Fruit fly (Drosophila melanogaster) whole organism, embryonic: ENCODE data around the gene DNAlig4.

Experiments used
- B-H1 ChIP-seq: fragments of 200-800 bp; sonication (Bioruptor generic); IDR thresholded peaks from 3 replicates; pipeline ENCODE4 v1.3.6; 2022; ENCODE audit warnings: missing biosample characterization, missing genetic modification characterization
- BtbVII ChIP-seq: fragments of 200-800 bp; sonication (Bioruptor generic); optimal IDR thresholded peaks from 3 replicates; lab custom pipeline; 2017; ENCODE audit warnings: missing biosample characterization, mild to moderate bottlenecking, missing genetic modification characterization
- CG10267 ChIP-seq: fragments of 200-800 bp; sonication (Bioruptor generic); optimal IDR thresholded peaks from 2 replicates; lab custom pipeline; 2018; ENCODE audit warnings: missing biosample characterization, mild to moderate bottlenecking, missing genetic modification characterization, moderate library complexity
- CG10321 ChIP-seq: fragments of 200-800 bp; sonication (Bioruptor generic); IDR thresholded peaks from 2 replicates; pipeline ENCODE4 v1.3.6; 2022; ENCODE audit warnings: missing biosample characterization, missing genetic modification characterization
- CG11093 ChIP-seq: fragments of 200-800 bp; sonication (Bioruptor generic); IDR thresholded peaks from 3 replicates; pipeline ENCODE4 v1.3.6; 2022; ENCODE audit warnings: missing biosample characterization, missing genetic modification characterization
- CG11695 ChIP-seq: fragments of 200-800 bp; sonication (Bioruptor generic); IDR thresholded peaks from 3 replicates; pipeline ENCODE4 v1.3.6; 2022; ENCODE audit warnings: missing biosample characterization, missing genetic modification characterization
- CG12071 ChIP-seq: fragments of 200-800 bp; sonication (Bioruptor generic); optimal IDR thresholded peaks from 3 replicates; lab custom pipeline; 2018; ENCODE audit warnings: missing biosample characterization, mild to moderate bottlenecking, missing genetic modification characterization
- CG12659 ChIP-seq: fragments of 200-800 bp; sonication (Bioruptor generic); optimal IDR thresholded peaks from 3 replicates; lab custom pipeline; 2017; ENCODE audit warnings: mild to moderate bottlenecking, missing biosample characterization, missing genetic modification reagents, missing genetic modification characterization
- CG12769 ChIP-seq: fragments of 200-800 bp; sonication (Bioruptor generic); optimal IDR thresholded peaks from 2 replicates; lab custom pipeline; 2019; ENCODE audit warnings: missing biosample characterization, mild to moderate bottlenecking, missing genetic modification characterization, moderate library complexity
- CG13287 ChIP-seq: fragments of 200-800 bp; sonication (Bioruptor generic); IDR thresholded peaks from 2 replicates; pipeline ENCODE4 v1.3.6; 2022; ENCODE audit warnings: missing biosample characterization, missing genetic modification characterization; ENCODE audit not compliant: partially characterized antibody
- CG14441 ChIP-seq: fragments of 200-800 bp; sonication (Bioruptor generic); IDR thresholded peaks from 2 replicates; pipeline ENCODE4 v1.3.6; 2022; ENCODE audit warnings: missing biosample characterization, missing genetic modification characterization
- CG1647 ChIP-seq: fragments of 200-800 bp; sonication (Bioruptor generic); optimal IDR thresholded peaks from 3 replicates; lab custom pipeline; 2016; ENCODE audit warnings: missing biosample characterization, missing genetic modification characterization
- CG17186 ChIP-seq: fragments of 200-800 bp; sonication (Bioruptor generic); optimal IDR thresholded peaks from 3 replicates; lab custom pipeline; 2017; ENCODE audit warnings: missing biosample characterization, missing genetic modification reagents, missing genetic modification characterization
- CG2120 ChIP-seq: fragments of 200-800 bp; sonication (Bioruptor generic); optimal IDR thresholded peaks from 3 replicates; lab custom pipeline; 2016; ENCODE audit warnings: missing biosample characterization, missing genetic modification characterization
- CG2129 ChIP-seq: fragments of 200-800 bp; sonication (Bioruptor generic); IDR thresholded peaks from 2 replicates; pipeline ENCODE4 v1.3.6; 2022; ENCODE audit warnings: missing biosample characterization, missing genetic modification characterization; ENCODE audit not compliant: partially characterized antibody
- CG30431 ChIP-seq: fragments of 200-800 bp; sonication (Bioruptor generic); optimal IDR thresholded peaks from 2 replicates; lab custom pipeline; 2017; ENCODE audit warnings: missing biosample characterization, missing genetic modification characterization
- CG4707 ChIP-seq: fragments of 200-800 bp; sonication (Bioruptor generic); optimal IDR thresholded peaks from 2 replicates; lab custom pipeline; 2018; ENCODE audit warnings: missing biosample characterization, mild to moderate bottlenecking, missing genetic modification characterization, moderate library complexity
- CG6689 ChIP-seq: fragments of 200-800 bp; sonication (Bioruptor generic); IDR thresholded peaks from 2 replicates; pipeline ENCODE4 v1.3.6; 2022; ENCODE audit warnings: missing biosample characterization, missing genetic modification characterization
- CG8089 ChIP-seq: fragments of 200-800 bp; sonication (Bioruptor generic); optimal IDR thresholded peaks from 3 replicates; lab custom pipeline; 2016; ENCODE audit warnings: missing biosample characterization, missing genetic modification characterization
- CG9797 ChIP-seq: fragments of 200-800 bp; sonication (Bioruptor generic); optimal IDR thresholded peaks from 3 replicates; lab custom pipeline; 2018; ENCODE audit warnings: missing biosample characterization, mild to moderate bottlenecking, missing genetic modification characterization
- Camta ChIP-seq: fragments of 200-800 bp; sonication (Bioruptor generic); optimal IDR thresholded peaks from 2 replicates; lab custom pipeline; 2016; ENCODE audit warnings: missing biosample characterization, missing genetic modification characterization
- CrebB ChIP-seq: fragments of 200-800 bp; sonication (Bioruptor generic); optimal IDR thresholded peaks from 3 replicates; lab custom pipeline; 2018; ENCODE audit warnings: missing biosample characterization, mild to moderate bottlenecking, missing genetic modification characterization
- Dip3 ChIP-seq: fragments of 200-800 bp; sonication (Bioruptor generic); optimal IDR thresholded peaks from 3 replicates; lab custom pipeline; 2016; ENCODE audit warnings: missing biosample characterization, missing genetic modification characterization
- HLHmδ ChIP-seq: fragments of 200-800 bp; sonication (Bioruptor generic); optimal IDR thresholded peaks from 2 replicates; lab custom pipeline; 2018; ENCODE audit warnings: missing biosample characterization, mild to moderate bottlenecking, missing genetic modification characterization, moderate library complexity
- HmgD ChIP-seq: fragments of 200-800 bp; sonication (Bioruptor generic); optimal IDR thresholded peaks from 3 replicates; lab custom pipeline; 2016; ENCODE audit warnings: missing biosample characterization, missing genetic modification characterization
- Oli ChIP-seq: fragments of 200-800 bp; sonication (Bioruptor generic); optimal IDR thresholded peaks from 2 replicates; lab custom pipeline; 2018; ENCODE audit warnings: missing biosample characterization, mild to moderate bottlenecking, missing genetic modification characterization, moderate library complexity
- Poxn ChIP-seq: fragments of 200-800 bp; sonication (Bioruptor generic); IDR thresholded peaks from 2 replicates; pipeline ENCODE4 v1.3.6; 2022; ENCODE audit warnings: missing biosample characterization, missing genetic modification characterization
- az2 ChIP-seq: fragments of 200-800 bp; sonication (Bioruptor generic); optimal IDR thresholded peaks from 3 replicates; lab custom pipeline; 2016; ENCODE audit warnings: missing biosample characterization, missing genetic modification characterization
- bcd ChIP-seq: fragments of 200-800 bp; sonication (Bioruptor generic); optimal IDR thresholded peaks from 2 replicates; lab custom pipeline; 2017; ENCODE audit warnings: missing biosample characterization, mild to moderate bottlenecking, missing genetic modification characterization
- croc ChIP-seq: fragments of 200-800 bp; sonication (Bioruptor generic); conservative IDR thresholded peaks from 3 replicates; pipeline ENCODE4 v1.3.6; 2022; ENCODE audit warnings: missing biosample characterization, missing genetic modification characterization
- eve ChIP-seq, 2 experiments: fragments of >200 bp; optimal IDR thresholded peaks; 2 replicates each; lab custom pipeline; 2017; ENCODE audit warnings: missing biosample characterization in 2 of 2, missing genetic modification characterization in 2 of 2
- ftz-f1 ChIP-seq: fragments of 200-800 bp; sonication (Bioruptor generic); optimal IDR thresholded peaks from 2 replicates; lab custom pipeline; 2016; ENCODE audit warnings: missing biosample characterization, missing genetic modification characterization
- insv ChIP-seq, 2 experiments: fragments of 200-800 bp; sonication (Bioruptor generic); optimal IDR thresholded peaks; 3 replicates each; lab custom pipeline; 2016 to 2018; ENCODE audit warnings: missing biosample characterization in 2 of 2, missing genetic modification characterization in 2 of 2
- jigr1 ChIP-seq: fragments of 200-800 bp; sonication (Bioruptor generic); IDR thresholded peaks from 3 replicates; pipeline ENCODE4 v1.3.6; 2022; ENCODE audit warnings: missing biosample characterization, missing genetic modification characterization
- ken ChIP-seq: fragments of 200-800 bp; sonication (Bioruptor generic); IDR thresholded peaks from 3 replicates; pipeline ENCODE4 v1.3.6; 2022; ENCODE audit warnings: missing biosample characterization, missing genetic modification characterization
- lov ChIP-seq, 2 experiments: fragments of 200-800 bp in 1 of 2; fragments of >200 bp in 1 of 2; sonication (Bioruptor generic) in 1 of 2; IDR thresholded peaks in 1 of 2; optimal IDR thresholded peaks in 1 of 2; 2 replicates in 1 of 2; 3 replicates in 1 of 2; pipeline versions ENCODE4 v1.3.6 to Lab custom; 2017 to 2022; ENCODE audit warnings: missing biosample characterization in 1 of 2, missing genetic modification characterization in 1 of 2
- mirr ChIP-seq: fragments of 200-800 bp; sonication (Bioruptor generic); optimal IDR thresholded peaks from 3 replicates; lab custom pipeline; 2018; ENCODE audit warnings: missing biosample characterization, mild to moderate bottlenecking, missing genetic modification characterization
- p53 ChIP-seq: fragments of 200-800 bp; sonication (Bioruptor generic); optimal IDR thresholded peaks from 2 replicates; lab custom pipeline; 2016; ENCODE audit warnings: missing biosample characterization, missing genetic modification characterization
- pros ChIP-seq: fragments of 200-800 bp; sonication (Bioruptor generic); optimal IDR thresholded peaks from 3 replicates; lab custom pipeline; 2019; ENCODE audit warnings: missing biosample characterization, mild to moderate bottlenecking, missing genetic modification characterization, moderate library complexity
- sd ChIP-seq: fragments of 200-800 bp; sonication (Bioruptor generic); optimal IDR thresholded peaks from 3 replicates; lab custom pipeline; 2018; ENCODE audit warnings: missing biosample characterization, mild to moderate bottlenecking, missing genetic modification characterization, moderate library complexity
- sens-2 ChIP-seq: fragments of 200-800 bp; sonication (Bioruptor generic); IDR thresholded peaks from 2 replicates; pipeline ENCODE4 v1.3.6; 2022; ENCODE audit warnings: missing biosample characterization, missing genetic modification characterization
- sisA ChIP-seq: fragments of 200-800 bp; sonication (Bioruptor generic); IDR thresholded peaks from 2 replicates; pipeline ENCODE4 v1.3.6; 2022; ENCODE audit warnings: missing biosample characterization, missing genetic modification characterization
- so ChIP-seq: fragments of 200-800 bp; sonication (Bioruptor generic); IDR thresholded peaks from 3 replicates; pipeline ENCODE4 v1.3.6; 2022; ENCODE audit warnings: missing biosample characterization, missing genetic modification characterization
- stwl ChIP-seq: fragments of 200-800 bp; sonication (Bioruptor generic); optimal IDR thresholded peaks from 3 replicates; lab custom pipeline; 2018; ENCODE audit warnings: missing biosample characterization, mild to moderate bottlenecking, missing genetic modification characterization, moderate library complexity
- tap ChIP-seq: fragments of 200-800 bp; optimal IDR thresholded peaks from 3 replicates; lab custom pipeline; 2019; ENCODE audit warnings: missing biosample characterization, mild to moderate bottlenecking, missing genetic modification characterization, moderate library complexity
- trem ChIP-seq: fragments of 200-800 bp; optimal IDR thresholded peaks from 3 replicates; lab custom pipeline; 2019; ENCODE audit warnings: missing biosample characterization, mild to moderate bottlenecking, missing genetic modification characterization, moderate library complexity
- twi ChIP-seq: fragments of 200-800 bp; optimal IDR thresholded peaks from 2 replicates; lab custom pipeline; 2019; ENCODE audit warnings: missing biosample characterization, mild to moderate bottlenecking, missing genetic modification characterization, moderate library complexity
- wek ChIP-seq: fragments of 200-800 bp; sonication (Bioruptor generic); optimal IDR thresholded peaks from 3 replicates; lab custom pipeline; 2018; ENCODE audit warnings: missing biosample characterization, mild to moderate bottlenecking, missing genetic modification characterization, moderate library complexity
- yki ChIP-seq: fragments of >200 bp; optimal IDR thresholded peaks from 3 replicates; lab custom pipeline; 2018
- z ChIP-seq: fragments of 200-800 bp; sonication (Bioruptor generic); IDR thresholded peaks from 3 replicates; pipeline ENCODE4 v1.3.6; 2022; ENCODE audit warnings: missing biosample characterization, missing genetic modification characterization

The DNAlig4 gene

dm6 chrX:13624334-13625079 lies 43.1 kb downstream of the DNAlig4 start, which contains the start of the genes CG2691 and NFAT (continued):
- TF ChIP-seq HmgD (GFP tag; lab: Kevin White, UChicago) (no peak), so (GFP tag; lab: Robert Waterston, UW) (no peak), CG2129 (GFP tag; lab: Robert Waterston, UW) (no peak), BtbVII (GFP tag; lab: Kevin White, UChicago) (no peak), sd (tag; lab: Kevin White, UChicago) (peak; percentile 99), CG11695 (GFP tag; lab: Robert Waterston, UW) (no peak), z (GFP tag; lab: Robert Waterston, UW) (no peak), CG17186 (GFP tag; lab: Kevin White, UChicago) (no peak), p53 (GFP tag; lab: Kevin White, UChicago) (no peak), lov (optimal IDR thresholded peaks at IDR 0.05; lab: Kevin White, UChicago) (no peak), lov (GFP tag; IDR thresholded peaks at IDR 0.05; lab: Robert Waterston, UW) (no peak), eve (GFP tag; optimal IDR thresholded peaks at IDR 0.05; lab: Kevin White, UChicago) (no peak), CrebB (tag; lab: Kevin White, UChicago) (no peak), jigr1 (GFP tag; lab: Robert Waterston, UW) (no peak), Poxn (no peak), ken (no peak), CG11093 (no peak), trem (tag; lab: Kevin White, UChicago) (peak; percentile 54), CG12659 (peak; percentile 55), insv (GFP tag; optimal IDR thresholded peaks at IDR 0.05; lab: Kevin White, UChicago) (peak in 1 of 2 experiments; percentile 27), stwl (peak; percentile 46), CG10267 (peak; percentile 47), Camta (GFP tag; lab: Kevin White, UChicago) (no peak), sisA (GFP tag; lab: Robert Waterston, UW) (no peak), CG12071 (GFP tag; lab: Kevin White, UChicago) (no peak), CG4707 (no peak), ftz-f1 (GFP tag; lab: Kevin White, UChicago) (no peak), CG13287 (GFP tag; lab: Robert Waterston, UW) (peak; percentile 69), yki (lab: Kevin White, UChicago) (no peak), Oli (tag; lab: Kevin White, UChicago) (no peak), CG9797 (GFP tag; lab: Kevin White, UChicago) (peak; percentile 36), bcd (no peak), az2 (no peak), CG12769 (tag; lab: Kevin White, UChicago) (peak; percentile 8), tap (tag; lab: Kevin White, UChicago) (no peak), CG1647 (no peak), CG14441 (GFP tag; lab: Robert Waterston, UW) (no peak), sens-2 (GFP tag; lab: Robert Waterston, UW) (no peak), Dip3 (GFP tag; lab: Kevin White, UChicago) (no peak), HLHmδ (GFP tag; lab: Kevin White, UChicago) (no peak), CG10321 (GFP tag; lab: Robert Waterston, UW) (peak; percentile 76), wek (no peak), CG8089 (GFP tag; lab: Kevin White, UChicago) (no peak), croc (GFP tag; lab: Robert Waterston, UW) (no peak), twi (tag; lab: Kevin White, UChicago) (peak; percentile 5), CG30431 (no peak), CG2120 (GFP tag; lab: Kevin White, UChicago) (no peak), CG6689 (GFP tag; lab: Robert Waterston, UW) (no peak), mirr (GFP tag; lab: Kevin White, UChicago) (no peak), pros (GFP tag; lab: Kevin White, UChicago) (no peak), B-H1 (no peak)
